Worm (Caenorhabditis elegans) whole organism, mixed stage, embryonic: ENCODE data around the gene srb-13.

ENCODE experiments used
- M03D4.4 ChIP-seq: sonication (generic microtip); optimal IDR thresholded peaks from 2 replicates; lab custom pipeline; 2017; ENCODE audit warnings: mild to moderate bottlenecking, missing genetic modification characterization, missing compliant biosample characterization
- bed-3 ChIP-seq: fragments of 200-800 bp; sonication (Bioruptor generic); optimal IDR thresholded peaks from 3 replicates; lab custom pipeline; 2018; ENCODE audit warnings: mild to moderate bottlenecking, missing genetic modification characterization, moderate library complexity, missing compliant biosample characterization
- blmp-1 ChIP-seq: fragments of 150-350 bp; optimal IDR thresholded peaks from 2 replicates; lab custom pipeline; 2014; ENCODE audit warnings: missing biosample characterization, missing genetic modification characterization
- ceh-39 ChIP-seq: fragments of 150-350 bp; optimal IDR thresholded peaks from 2 replicates; lab custom pipeline; 2014; ENCODE audit warnings: missing biosample characterization, missing genetic modification characterization
- ceh-43 ChIP-seq: fragments of 200-800 bp; sonication (Bioruptor generic); optimal IDR thresholded peaks from 2 replicates; lab custom pipeline; 2018; ENCODE audit warnings: mild to moderate bottlenecking, missing genetic modification characterization, moderate library complexity, missing compliant biosample characterization
- ceh-83 ChIP-seq: fragments of 200-800 bp; sonication (Bioruptor generic); optimal IDR thresholded peaks from 2 replicates; lab custom pipeline; 2018; ENCODE audit warnings: mild to moderate bottlenecking, missing genetic modification characterization, missing compliant biosample characterization
- ces-1 ChIP-seq: fragments of 150-350 bp; optimal IDR thresholded peaks from 2 replicates; lab custom pipeline; 2014; ENCODE audit warnings: missing biosample characterization, missing genetic modification reagents, missing genetic modification characterization
- cnd-1 ChIP-seq: fragments of 200-800 bp; sonication (Bioruptor generic); optimal IDR thresholded peaks from 2 replicates; lab custom pipeline; 2018; ENCODE audit warnings: mild to moderate bottlenecking, missing genetic modification characterization, missing compliant biosample characterization
- drap-1 ChIP-seq: fragments of 200-800 bp; sonication (Bioruptor generic); optimal IDR thresholded peaks from 3 replicates; lab custom pipeline; 2018; ENCODE audit warnings: mild to moderate bottlenecking, missing genetic modification characterization, missing compliant biosample characterization
- elt-1 ChIP-seq: sonication (generic microtip); optimal IDR thresholded peaks from 2 replicates; lab custom pipeline; 2017; ENCODE audit warnings: missing genetic modification characterization, mild to moderate bottlenecking, missing compliant biosample characterization, antibody characterized with exemption, moderate library complexity, borderline replicate concordance; ENCODE audit not compliant: insufficient read depth
- elt-3 ChIP-seq: fragments of 150-350 bp; optimal IDR thresholded peaks from 2 replicates; lab custom pipeline; 2014; ENCODE audit warnings: missing biosample characterization, missing genetic modification characterization
- flh-1 ChIP-seq: fragments of 200-800 bp; sonication (Bioruptor generic); optimal IDR thresholded peaks from 2 replicates; lab custom pipeline; 2018; ENCODE audit warnings: mild to moderate bottlenecking, missing genetic modification characterization, moderate library complexity, missing compliant biosample characterization
- ham-2 ChIP-seq: fragments of 200-800 bp; sonication (Bioruptor generic); optimal IDR thresholded peaks from 2 replicates; lab custom pipeline; 2018; ENCODE audit warnings: mild to moderate bottlenecking, missing genetic modification characterization, missing compliant biosample characterization
- hlh-1 ChIP-seq: fragments of 150-350 bp; optimal IDR thresholded peaks from 2 replicates; lab custom pipeline; 2014; ENCODE audit warnings: missing biosample characterization, missing genetic modification reagents, missing genetic modification characterization
- lin-13 ChIP-seq: fragments of 150-350 bp; optimal IDR thresholded peaks from 2 replicates; lab custom pipeline; 2014; ENCODE audit warnings: missing biosample characterization, missing genetic modification characterization
- lin-32 ChIP-seq: fragments of 200-800 bp; sonication (Bioruptor generic); optimal IDR thresholded peaks from 2 replicates; lab custom pipeline; 2018; ENCODE audit warnings: mild to moderate bottlenecking, missing genetic modification characterization, missing compliant biosample characterization
- lsy-2 ChIP-seq: fragments of 150-350 bp; optimal IDR thresholded peaks from 2 replicates; lab custom pipeline; 2014; ENCODE audit warnings: missing biosample characterization, missing genetic modification characterization
- mab-5 ChIP-seq: fragments of 150-350 bp; optimal IDR thresholded peaks from 2 replicates; lab custom pipeline; 2014; ENCODE audit warnings: missing biosample characterization, missing genetic modification characterization
- mep-1 ChIP-seq: fragments of 150-350 bp; optimal IDR thresholded peaks from 2 replicates; lab custom pipeline; 2017; ENCODE audit warnings: missing biosample characterization, missing genetic modification reagents, missing genetic modification characterization, inconsistent platforms
- mls-2 ChIP-seq: sonication (generic microtip); optimal IDR thresholded peaks from 2 replicates; lab custom pipeline; 2016; ENCODE audit warnings: mild to moderate bottlenecking, missing genetic modification characterization, moderate library complexity, missing compliant biosample characterization
- nhr-12 ChIP-seq: fragments of 150-350 bp; optimal IDR thresholded peaks from 2 replicates; lab custom pipeline; 2014; ENCODE audit warnings: missing biosample characterization, missing genetic modification characterization
- nhr-2 ChIP-seq: fragments of 150-350 bp; optimal IDR thresholded peaks from 2 replicates; lab custom pipeline; 2014; ENCODE audit warnings: missing biosample characterization, missing genetic modification characterization
- nhr-237 ChIP-seq: fragments of 150-350 bp; optimal IDR thresholded peaks from 2 replicates; lab custom pipeline; 2014; ENCODE audit warnings: missing biosample characterization, missing genetic modification characterization
- nhr-28 ChIP-seq: fragments of 150-350 bp; optimal IDR thresholded peaks from 2 replicates; lab custom pipeline; 2014; ENCODE audit warnings: missing biosample characterization, missing genetic modification characterization
- nhr-76 ChIP-seq: sonication (generic microtip); optimal IDR thresholded peaks from 2 replicates; lab custom pipeline; 2017; ENCODE audit warnings: missing biosample characterization, missing genetic modification characterization
- pha-4 ChIP-seq: fragments of 150-350 bp; optimal IDR thresholded peaks from 2 replicates; lab custom pipeline; 2018; ENCODE audit warnings: missing biosample characterization, missing genetic modification reagents, missing genetic modification characterization
- sem-2 ChIP-seq: fragments of 200-800 bp; sonication (Bioruptor generic); optimal IDR thresholded peaks from 2 replicates; lab custom pipeline; 2018; ENCODE audit warnings: mild to moderate bottlenecking, missing genetic modification characterization, missing compliant biosample characterization
- snpc-4 ChIP-seq: fragments of 150-350 bp; optimal IDR thresholded peaks from 2 replicates; lab custom pipeline; 2014; ENCODE audit warnings: missing biosample characterization, missing genetic modification characterization
- sptf-1 ChIP-seq: sonication (generic microtip); optimal IDR thresholded peaks from 2 replicates; lab custom pipeline; 2017; ENCODE audit warnings: mild to moderate bottlenecking, missing genetic modification characterization, moderate library complexity, missing compliant biosample characterization
- unc-120 ChIP-seq: sonication (generic microtip); optimal IDR thresholded peaks from 2 replicates; lab custom pipeline; 2017; ENCODE audit warnings: missing genetic modification characterization, missing compliant biosample characterization; ENCODE audit not compliant: poor library complexity, severe bottlenecking
- unc-39 ChIP-seq: fragments of 150-350 bp; optimal IDR thresholded peaks from 2 replicates; lab custom pipeline; 2014; ENCODE audit warnings: missing biosample characterization, missing genetic modification characterization
- unc-62 ChIP-seq: fragments of 150-350 bp; optimal IDR thresholded peaks from 2 replicates; lab custom pipeline; 2014; ENCODE audit warnings: missing biosample characterization, missing genetic modification reagents, missing genetic modification characterization
- zip-8 ChIP-seq: fragments of 150-350 bp; optimal IDR thresholded peaks from 2 replicates; lab custom pipeline; 2014; ENCODE audit warnings: missing biosample characterization, missing genetic modification characterization
- ztf-11 ChIP-seq: fragments of 150-350 bp; optimal IDR thresholded peaks from 2 replicates; lab custom pipeline; 2014; ENCODE audit warnings: missing biosample characterization, missing genetic modification characterization

Gene srb-13

DNA sequence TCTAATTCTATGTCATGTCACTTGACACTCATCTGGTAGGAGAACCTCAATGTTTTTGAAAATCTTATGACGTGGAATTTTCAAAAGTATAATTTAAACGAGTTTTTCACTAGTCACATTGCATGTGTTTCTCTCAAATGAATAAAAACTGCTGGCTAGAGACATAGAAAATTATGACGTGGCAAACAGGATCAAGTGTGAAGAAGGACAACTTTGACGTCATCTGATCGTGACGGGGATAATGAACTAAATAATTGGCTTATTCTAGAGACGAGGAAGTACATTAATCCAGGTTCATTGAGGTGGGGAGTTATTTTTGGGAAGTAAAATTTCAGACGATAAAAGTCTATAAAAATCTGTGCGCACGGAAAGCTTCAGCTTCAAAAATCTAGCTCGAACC, 25.8 kb upstream of the srb-13 start:
- TF ChIP-seq mls-2 (tag; lab: Kevin White, UChicago): no peak
- TF ChIP-seq unc-62 (GFP tag; lab: Kevin White, UChicago): no peak
- TF ChIP-seq flh-1 (GFP tag; lab: Kevin White, UChicago): no peak
- TF ChIP-seq lsy-2 (tag; lab: Kevin White, UChicago): no peak
- no peak for TF ChIP-seq zip-8 (tag; lab: Kevin White, UChicago)
- no peak for TF ChIP-seq ham-2 (GFP tag; lab: Kevin White, UChicago)
- TF ChIP-seq, all 35 proteins: peak for 0

- TF ChIP-seq sptf-1 (tag; lab: Kevin White, UChicago) (no peak), ceh-39 (tag; lab: Kevin White, UChicago) (no peak), cnd-1 (tag; lab: Kevin White, UChicago) (no peak), ces-1 (GFP tag; lab: Kevin White, UChicago) (no peak), M03D4.4 (tag; lab: Kevin White, UChicago) (no peak), hlh-1 (peak; percentile 90), zip-8 (tag; lab: Kevin White, UChicago) (no peak), nhr-12 (tag; lab: Kevin White, UChicago) (no peak), sem-2 (GFP tag; lab: Kevin White, UChicago) (no peak), ham-2 (GFP tag; lab: Kevin White, UChicago) (no peak), unc-62 (GFP tag; lab: Kevin White, UChicago) (peak; percentile 52), nhr-28 (tag; lab: Kevin White, UChicago) (no peak), unc-120 (tag; lab: Kevin White, UChicago) (no peak), lsy-2 (tag; lab: Kevin White, UChicago) (no peak), bed-3 (no peak)
These were observed 25.0 kb upstream of the srb-13 start for ce11 chrII:5182451-5182850.

ce11 chrII:5181497-5181896, 24.1 kb upstream of the srb-13 start:
- TF ChIP-seq nhr-237: no peak
- TF ChIP-seq ces-1 (GFP tag; lab: Kevin White, UChicago): peak; percentile 71
- TF ChIP-seq elt-3 (tag; lab: Kevin White, UChicago): peak; percentile 58
- TF ChIP-seq blmp-1 (tag; lab: Kevin White, UChicago): no peak
- TF ChIP-seq ztf-11 (tag; lab: Kevin White, UChicago): peak; percentile 34
- peak; percentile 75 for TF ChIP-seq nhr-2 (tag; lab: Kevin White, UChicago)
- TF ChIP-seq nhr-76 (tag; lab: Kevin White, UChicago): no peak
- TF ChIP-seq drap-1 (GFP tag; lab: Kevin White, UChicago): peak; percentile 71
- no peak for TF ChIP-seq mab-5 (tag; lab: Kevin White, UChicago)
- peak; percentile 35 for TF ChIP-seq ham-2 (GFP tag; lab: Kevin White, UChicago)
- TF ChIP-seq elt-1 (tag; lab: Kevin White, UChicago): peak; percentile 76
- peak; percentile 80 for TF ChIP-seq unc-120 (tag; lab: Kevin White, UChicago)
- no peak for TF ChIP-seq lin-32
- TF ChIP-seq ceh-39 (tag; lab: Kevin White, UChicago): no peak
- TF ChIP-seq nhr-12 (tag; lab: Kevin White, UChicago): no peak
- no peak for TF ChIP-seq ceh-43 (GFP tag; lab: Kevin White, UChicago)
- no peak for TF ChIP-seq unc-39 (tag; lab: Kevin White, UChicago)
- no peak for TF ChIP-seq pha-4 (tag; lab: Kevin White, UChicago)
- TF ChIP-seq snpc-4 (tag; lab: Kevin White, UChicago): no peak
- peak; percentile 75 for TF ChIP-seq unc-62 (GFP tag; lab: Kevin White, UChicago)
- no peak for TF ChIP-seq lin-13
- TF ChIP-seq lsy-2 (tag; lab: Kevin White, UChicago): peak; percentile 17
- no peak for TF ChIP-seq bed-3
- peak; percentile 57 for TF ChIP-seq mls-2 (tag; lab: Kevin White, UChicago)
- TF ChIP-seq ceh-83 (GFP tag; lab: Kevin White, UChicago): no peak
- TF ChIP-seq cnd-1 (tag; lab: Kevin White, UChicago): peak; percentile 64
- TF ChIP-seq mep-1: peak; percentile 55
- peak; percentile 48 for TF ChIP-seq sptf-1 (tag; lab: Kevin White, UChicago)
- TF ChIP-seq hlh-1: peak; percentile 40

ce11 chrII:5180272-5180671, 22.8 kb upstream of the srb-13 start:
- no peak for TF ChIP-seq elt-3 (tag; lab: Kevin White, UChicago)
- TF ChIP-seq sptf-1 (tag; lab: Kevin White, UChicago): no peak
- no peak for TF ChIP-seq ztf-11 (tag; lab: Kevin White, UChicago)
- no peak for TF ChIP-seq sem-2 (GFP tag; lab: Kevin White, UChicago)
- no peak for TF ChIP-seq mls-2 (tag; lab: Kevin White, UChicago)
- no peak for TF ChIP-seq zip-8 (tag; lab: Kevin White, UChicago)
